Fruit fly (Drosophila melanogaster) whole organism, pupa: ENCODE data around the gene dsb.
A peak's percentile ranks its signal among the peaks of the same experiment; 100 is the strongest.

Experiments
- CG10348 ChIP-seq: fragments of 200-800 bp; sonication (Bioruptor generic); IDR thresholded peaks from 2 replicates; pipeline ENCODE4 v1.3.6; 2022; ENCODE audit warnings: missing biosample characterization, missing genetic modification characterization
- CG12605 ChIP-seq: fragments of 200-800 bp; sonication (Bioruptor generic); IDR thresholded peaks from 2 replicates; pipeline ENCODE4 v1.3.6; 2022; ENCODE audit warnings: missing biosample characterization, missing genetic modification characterization
- CG13204 ChIP-seq: fragments of 200-800 bp; sonication (Bioruptor generic); optimal IDR thresholded peaks from 2 replicates; lab custom pipeline; 2018; ENCODE audit warnings: missing biosample characterization, mild to moderate bottlenecking, missing genetic modification characterization, moderate library complexity
- CG14655 ChIP-seq: fragments of 200-800 bp; sonication (Bioruptor generic); optimal IDR thresholded peaks from 3 replicates; lab custom pipeline; 2017; ENCODE audit warnings: mild to moderate bottlenecking, missing biosample characterization, missing genetic modification reagents, missing genetic modification characterization
- CG15710 ChIP-seq: fragments of 200-800 bp; sonication (Bioruptor generic); optimal IDR thresholded peaks from 2 replicates; lab custom pipeline; 2018; ENCODE audit warnings: missing biosample characterization, mild to moderate bottlenecking, missing genetic modification characterization, moderate library complexity
- CG17806 ChIP-seq: fragments of 200-800 bp; sonication (Bioruptor generic); optimal IDR thresholded peaks from 2 replicates; lab custom pipeline; 2018; ENCODE audit warnings: missing biosample characterization, mild to moderate bottlenecking, missing genetic modification characterization, moderate library complexity
- CG32121 ChIP-seq: fragments of 200-800 bp; sonication (Bioruptor generic); IDR thresholded peaks from 2 replicates; pipeline ENCODE4 v1.3.6; 2022; ENCODE audit warnings: missing biosample characterization, missing genetic modification characterization
- CG34367 ChIP-seq: fragments of 200-800 bp; sonication (Bioruptor generic); optimal IDR thresholded peaks from 2 replicates; lab custom pipeline; 2018; ENCODE audit warnings: missing biosample characterization, mild to moderate bottlenecking, missing genetic modification characterization
- CG4496 ChIP-seq: fragments of 200-800 bp; sonication (Bioruptor generic); IDR thresholded peaks from 3 replicates; pipeline ENCODE4 v1.3.6; 2022; ENCODE audit warnings: missing biosample characterization, missing genetic modification characterization
- CG8159 ChIP-seq: fragments of 200-800 bp; sonication (Bioruptor generic); optimal IDR thresholded peaks from 3 replicates; lab custom pipeline; 2018; ENCODE audit warnings: missing biosample characterization, mild to moderate bottlenecking, missing genetic modification characterization, moderate library complexity
- CG8301 ChIP-seq: fragments of 200-800 bp; sonication (Bioruptor generic); optimal IDR thresholded peaks from 2 replicates; lab custom pipeline; 2018; ENCODE audit warnings: missing biosample characterization, mild to moderate bottlenecking, missing genetic modification characterization
- CG9948 ChIP-seq: fragments of 200-800 bp; sonication (Bioruptor generic); optimal IDR thresholded peaks from 2 replicates; lab custom pipeline; 2018; ENCODE audit warnings: missing biosample characterization, mild to moderate bottlenecking, missing genetic modification characterization, moderate library complexity
- D1 ChIP-seq: fragments of 200-800 bp; sonication (Bioruptor generic); optimal IDR thresholded peaks from 2 replicates; lab custom pipeline; 2018; ENCODE audit warnings: missing biosample characterization, mild to moderate bottlenecking, missing genetic modification characterization, moderate library complexity
- EcR ChIP-seq: fragments of 200-800 bp; sonication (Bioruptor generic); optimal IDR thresholded peaks from 3 replicates; lab custom pipeline; 2019; ENCODE audit warnings: missing biosample characterization, missing genetic modification characterization, mild to moderate bottlenecking, moderate library complexity, missing genetic modification reagents
- Ets98B ChIP-seq: fragments of 200-800 bp; sonication (Bioruptor generic); IDR thresholded peaks from 2 replicates; pipeline ENCODE4 v1.3.6; 2022; ENCODE audit warnings: missing biosample characterization, missing genetic modification characterization
- Pif1A ChIP-seq: fragments of 200-800 bp; sonication (Bioruptor generic); optimal IDR thresholded peaks from 3 replicates; lab custom pipeline; 2016; ENCODE audit warnings: missing biosample characterization, missing genetic modification characterization
- Pif1B ChIP-seq: fragments of 200-800 bp; sonication (Bioruptor generic); optimal IDR thresholded peaks from 3 replicates; lab custom pipeline; 2016; ENCODE audit warnings: missing biosample characterization, missing genetic modification characterization
- Snoo ChIP-seq: fragments of 200-800 bp; sonication (Bioruptor generic); optimal IDR thresholded peaks from 3 replicates; lab custom pipeline; 2017; ENCODE audit warnings: missing biosample characterization, mild to moderate bottlenecking, missing genetic modification characterization, inconsistent platforms
- fd96Ca ChIP-seq: fragments of 200-800 bp; sonication (Bioruptor generic); IDR thresholded peaks from 3 replicates; pipeline ENCODE4 v1.3.6; 2022; ENCODE audit warnings: missing biosample characterization, missing genetic modification characterization
- gl ChIP-seq: fragments of 200-800 bp; sonication (Bioruptor generic); optimal IDR thresholded peaks from 2 replicates; lab custom pipeline; 2018; ENCODE audit warnings: missing biosample characterization, mild to moderate bottlenecking, missing genetic modification characterization
- rn ChIP-seq: fragments of 200-800 bp; sonication (Bioruptor generic); IDR thresholded peaks from 2 replicates; pipeline ENCODE4 v1.3.6; 2022; ENCODE audit warnings: missing biosample characterization, missing genetic modification characterization

The dsb gene

DNA sequence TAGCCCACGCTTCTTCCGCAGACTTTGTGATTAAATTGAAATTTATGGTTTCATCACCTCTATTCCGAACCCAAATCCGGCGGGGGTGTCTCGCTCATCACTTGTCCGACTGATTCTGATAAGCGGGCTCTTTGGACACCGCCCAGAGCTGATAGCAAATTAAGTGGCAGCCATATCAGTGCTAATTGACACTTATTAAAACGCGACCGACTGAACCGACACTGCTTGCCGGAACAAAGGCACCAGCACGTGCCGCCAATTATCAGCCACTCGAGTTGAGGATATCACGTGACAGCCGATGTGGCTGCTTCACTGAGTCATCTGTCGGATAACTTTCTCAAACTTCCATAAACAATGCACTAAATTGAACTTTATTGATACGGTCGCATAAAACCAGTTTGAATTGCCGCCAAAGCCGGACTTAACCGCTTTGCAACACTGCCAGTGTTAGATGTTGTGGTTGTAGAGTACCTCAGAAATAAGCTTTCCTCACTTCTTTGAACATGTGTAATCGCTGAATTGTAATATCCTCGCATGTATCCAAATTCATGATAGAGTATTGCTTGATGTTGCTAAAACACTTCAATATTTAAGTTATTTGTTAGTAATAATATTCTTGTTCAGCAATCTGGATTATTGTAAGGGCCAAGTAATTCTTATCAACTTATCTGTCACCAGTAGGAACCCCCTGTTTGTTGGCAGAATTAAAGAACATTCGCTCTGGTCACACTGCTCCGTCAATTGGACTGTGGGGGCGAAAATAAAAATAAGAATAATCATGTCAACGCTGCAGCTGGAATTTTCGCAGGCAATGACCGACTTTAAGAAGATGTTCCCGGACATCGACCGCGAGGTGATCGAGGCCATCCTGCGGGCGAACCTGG lies 53.3 kb downstream of the dsb start, which contains the start of gene CG12024:
Gene CG12024 (plus strand): TSS at position 699 of the 884 bp plus-strand sequence.
- TF ChIP-seq CG34367: peak; percentile 22
- peak; percentile 37 for TF ChIP-seq CG9948 (tag; lab: Kevin White, UChicago)
- peak; percentile 61 for TF ChIP-seq CG15710
- no peak for TF ChIP-seq CG4496 (GFP tag; lab: Robert Waterston, UW)
- TF ChIP-seq rn (GFP tag; lab: Robert Waterston, UW): no peak
- peak; percentile 20; the same call in 1 of the 2 replicates for TF ChIP-seq CG32121
- peak; percentile 35 for TF ChIP-seq Pif1A
- peak; percentile 36 for TF ChIP-seq CG8301 (tag; lab: Kevin White, UChicago)
- TF ChIP-seq EcR: no peak
- TF ChIP-seq fd96Ca (GFP tag; lab: Robert Waterston, UW): no peak
- TF ChIP-seq gl (tag; lab: Kevin White, UChicago): no peak
- TF ChIP-seq CG13204 (GFP tag; lab: Kevin White, UChicago): no peak
- no peak for TF ChIP-seq CG14655 (GFP tag; lab: Kevin White, UChicago)
- TF ChIP-seq CG12605: no peak
- peak; percentile 62 for TF ChIP-seq CG8159 (tag; lab: Kevin White, UChicago)
- no peak for TF ChIP-seq D1
- TF ChIP-seq Ets98B (GFP tag; lab: Robert Waterston, UW): peak; percentile 47; the same call in 1 of the 2 replicates
- TF ChIP-seq CG10348 (GFP tag; lab: Robert Waterston, UW): no peak
- no peak for TF ChIP-seq Pif1B (GFP tag; lab: Kevin White, UChicago)
- peak; percentile 29 for TF ChIP-seq CG17806 (tag; lab: Kevin White, UChicago)
- TF ChIP-seq Snoo (tag; lab: Kevin White, UChicago): peak; percentile 50

DNA sequence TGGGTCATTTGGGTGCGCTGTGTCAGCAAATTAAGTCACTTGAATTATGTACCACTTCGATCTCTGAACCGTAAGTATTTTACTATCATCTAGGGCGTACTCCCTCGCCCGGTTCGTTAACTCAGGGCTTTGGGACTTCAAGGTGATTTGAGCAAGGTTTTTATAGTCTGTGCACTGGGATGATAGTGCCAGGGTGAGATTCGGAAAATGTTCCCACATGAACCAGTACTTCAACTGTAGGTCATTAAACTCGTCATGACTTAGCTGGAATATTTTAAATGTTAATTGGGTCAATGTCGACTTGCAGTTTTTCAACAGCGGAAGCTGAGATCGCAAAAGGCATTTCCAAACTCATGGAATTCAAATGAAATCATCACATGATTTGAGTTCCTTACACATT lies 54.5 kb downstream of the dsb start, which contains the start of gene CNMa:
Gene CNMa (minus strand): TSS at position 101 of the 400 bp plus-strand sequence.
- TF ChIP-seq CG14655 (GFP tag; lab: Kevin White, UChicago): no peak
- no peak for TF ChIP-seq CG10348 (GFP tag; lab: Robert Waterston, UW)
- no peak for TF ChIP-seq CG32121
- TF ChIP-seq CG13204 (GFP tag; lab: Kevin White, UChicago): no peak

DNA sequence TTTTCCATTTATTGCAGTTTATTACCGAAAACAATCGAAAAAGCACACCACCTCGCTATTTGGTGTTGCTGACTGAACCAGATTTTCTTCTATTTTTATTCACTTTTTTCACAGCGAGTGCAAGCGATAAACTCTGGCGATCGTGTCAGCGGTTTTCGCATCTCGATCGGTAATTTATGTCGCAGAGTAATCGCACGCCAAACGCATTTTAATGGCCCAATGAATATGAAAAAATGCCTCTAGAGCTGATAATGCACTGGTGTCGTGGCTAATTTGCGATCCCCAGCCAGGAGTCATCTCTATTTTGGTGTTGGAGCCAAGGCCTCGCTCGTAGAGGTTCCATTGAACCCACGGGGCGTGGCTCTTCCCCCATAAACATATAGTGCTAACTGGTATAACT lies 56.7 kb downstream of the dsb start:
- TF ChIP-seq D1 (no peak), EcR (peak; percentile 25)

- TF ChIP-seq rn (GFP tag; lab: Robert Waterston, UW) (no peak), CG9948 (tag; lab: Kevin White, UChicago) (no peak), CG14655 (GFP tag; lab: Kevin White, UChicago) (no peak), CG17806 (tag; lab: Kevin White, UChicago) (no peak), gl (tag; lab: Kevin White, UChicago) (no peak), CG15710 (no peak), CG13204 (GFP tag; lab: Kevin White, UChicago) (no peak), CG4496 (GFP tag; lab: Robert Waterston, UW) (no peak), Snoo (tag; lab: Kevin White, UChicago) (no peak), Pif1B (GFP tag; lab: Kevin White, UChicago) (no peak), CG8159 (tag; lab: Kevin White, UChicago) (no peak), CG10348 (GFP tag; lab: Robert Waterston, UW) (no peak), fd96Ca (GFP tag; lab: Robert Waterston, UW) (no peak)
Observed at dm6 chr3L:1850498-1850897, 59.5 kb downstream of the dsb start.

dm6 chr3L:1844600-1844999 lies 65.4 kb downstream of the dsb start:
- TF ChIP-seq Pif1B (GFP tag; lab: Kevin White, UChicago): no peak
- TF ChIP-seq CG14655 (GFP tag; lab: Kevin White, UChicago): peak; percentile 47
- TF ChIP-seq CG8159 (tag; lab: Kevin White, UChicago): no peak
- TF ChIP-seq CG9948 (tag; lab: Kevin White, UChicago): no peak
- peak; percentile 86 for TF ChIP-seq fd96Ca (GFP tag; lab: Robert Waterston, UW)
- TF ChIP-seq CG32121: peak; percentile 89
- TF ChIP-seq CG12605: peak; percentile 32; the same call in 1 of the 2 replicates
- peak; percentile 57 for TF ChIP-seq CG8301 (tag; lab: Kevin White, UChicago)
- TF ChIP-seq EcR: no peak
- TF ChIP-seq CG13204 (GFP tag; lab: Kevin White, UChicago): no peak
- no peak for TF ChIP-seq Snoo (tag; lab: Kevin White, UChicago)
- TF ChIP-seq Ets98B (GFP tag; lab: Robert Waterston, UW): peak; percentile 88
- peak; percentile 86 for TF ChIP-seq CG4496 (GFP tag; lab: Robert Waterston, UW)
- no peak for TF ChIP-seq CG15710
- 0 out of 2 replicates have a peak, but pooled peaks have one; percentile 36 for TF ChIP-seq CG10348 (GFP tag; lab: Robert Waterston, UW)
- no peak for TF ChIP-seq CG34367
- TF ChIP-seq CG17806 (tag; lab: Kevin White, UChicago): no peak
- TF ChIP-seq rn (GFP tag; lab: Robert Waterston, UW): peak; percentile 59; the same call in 1 of the 2 replicates
- no peak for TF ChIP-seq Pif1A
- no peak for TF ChIP-seq gl (tag; lab: Kevin White, UChicago)
- no peak for TF ChIP-seq D1
